Worm (Caenorhabditis elegans): ENCODE data around the gene nspc-19.

- no peak for TF ChIP-seq W03F9.2 (tag; optimal IDR thresholded peaks at IDR 0.05)
- TF ChIP-seq him-1 (tag; optimal IDR thresholded peaks at IDR 0.05): no peak
- no peak for TF ChIP-seq dao-5 (tag; optimal IDR thresholded peaks at IDR 0.05)
These were observed 31.2 kb downstream of the nspc-19 start for ce11 chrX:14559519-14560296.

Measured in whole organism, L4/young adult.